Worm (Caenorhabditis elegans) whole organism, L3 larva: ENCODE data around the gene thoc-2.

Source experiments
- R02D3.7 ChIP-seq: fragments of 150-350 bp; optimal IDR thresholded peaks from 2 replicates; lab custom pipeline; 2014; ENCODE audit warnings: missing biosample characterization, missing genetic modification characterization
- ama-1 ChIP-seq: fragments of 150-350 bp; optimal IDR thresholded peaks from 2 replicates; lab custom pipeline; 2018
- ceh-28 ChIP-seq: fragments of 150-350 bp; optimal IDR thresholded peaks from 2 replicates; lab custom pipeline; 2014; ENCODE audit warnings: missing biosample characterization, missing genetic modification reagents, missing genetic modification characterization
- ceh-9 ChIP-seq: sonication (generic microtip); optimal IDR thresholded peaks from 2 replicates; lab custom pipeline; 2018; ENCODE audit warnings: missing biosample characterization, missing genetic modification characterization
- daf-12 ChIP-seq: fragments of 150-350 bp; optimal IDR thresholded peaks from 2 replicates; lab custom pipeline; 2014; ENCODE audit warnings: missing biosample characterization, missing genetic modification reagents, missing genetic modification characterization
- egl-27 ChIP-seq: sonication (generic microtip); optimal IDR thresholded peaks from 4 replicates; lab custom pipeline; 2017; ENCODE audit warnings: missing biosample characterization, missing genetic modification reagents, missing genetic modification characterization
- elt-1 ChIP-seq: fragments of 150-350 bp; optimal IDR thresholded peaks from 2 replicates; lab custom pipeline; 2014; ENCODE audit warnings: missing biosample characterization, missing genetic modification characterization
- elt-2 ChIP-seq: sonication (generic microtip); optimal IDR thresholded peaks from 2 replicates; lab custom pipeline; 2016; ENCODE audit warnings: missing genetic modification reagents, mild to moderate bottlenecking, missing genetic modification characterization, missing compliant biosample characterization
- elt-3 ChIP-seq, 3 experiments: fragments of 150-350 bp in 1 of 3; sonication (generic microtip) in 2 of 3; optimal IDR thresholded peaks; 2 replicates in 2 of 3; 4 replicates in 1 of 3; lab custom pipeline; 2014 to 2017; ENCODE audit warnings: missing biosample characterization in 3 of 3, missing genetic modification characterization in 3 of 3
- eor-1 ChIP-seq, 2 experiments: fragments of 150-350 bp; optimal IDR thresholded peaks; 2 replicates each; lab custom pipeline; 2014 to 2018; ENCODE audit warnings: missing biosample characterization in 2 of 2, missing genetic modification characterization in 2 of 2
- fkh-10 ChIP-seq: sonication (generic microtip); optimal IDR thresholded peaks from 2 replicates; lab custom pipeline; 2017; ENCODE audit warnings: missing biosample characterization, missing genetic modification reagents, missing genetic modification characterization
- fkh-2 ChIP-seq: fragments of 150-350 bp; optimal IDR thresholded peaks from 2 replicates; lab custom pipeline; 2014; ENCODE audit warnings: missing biosample characterization, missing genetic modification reagents, missing genetic modification characterization
- fos-1 ChIP-seq: fragments of 150-350 bp; optimal IDR thresholded peaks from 2 replicates; lab custom pipeline; 2014; ENCODE audit warnings: missing biosample characterization, missing genetic modification characterization
- lin-15B ChIP-seq: fragments of 150-350 bp; optimal IDR thresholded peaks from 2 replicates; lab custom pipeline; 2014; ENCODE audit warnings: missing biosample characterization, missing genetic modification characterization
- lsy-12 ChIP-seq: sonication (generic microtip); optimal IDR thresholded peaks from 2 replicates; lab custom pipeline; 2016; ENCODE audit warnings: mild to moderate bottlenecking, missing genetic modification characterization, missing compliant biosample characterization
- mdl-1 ChIP-seq: fragments of 150-350 bp; optimal IDR thresholded peaks from 2 replicates; lab custom pipeline; 2014; ENCODE audit warnings: missing biosample characterization, missing genetic modification characterization
- mml-1 ChIP-seq: fragments of 150-350 bp; sonication (generic microtip); optimal IDR thresholded peaks from 3 replicates; lab custom pipeline; 2014; ENCODE audit warnings: missing biosample characterization, missing genetic modification characterization
- nfya-1 ChIP-seq: sonication (generic microtip); optimal IDR thresholded peaks from 2 replicates; lab custom pipeline; 2017; ENCODE audit warnings: missing genetic modification characterization, mild to moderate bottlenecking, missing compliant biosample characterization, antibody characterized with exemption, moderate library complexity; ENCODE audit not compliant: insufficient read depth
- nhr-12 ChIP-seq: fragments of 150-350 bp; optimal IDR thresholded peaks from 2 replicates; lab custom pipeline; 2014; ENCODE audit warnings: missing biosample characterization, missing genetic modification characterization
- nhr-23 ChIP-seq: fragments of 150-350 bp; optimal IDR thresholded peaks from 2 replicates; lab custom pipeline; 2014; ENCODE audit warnings: missing biosample characterization, missing genetic modification reagents, missing genetic modification characterization
- nhr-237 ChIP-seq: fragments of 150-350 bp; optimal IDR thresholded peaks from 2 replicates; lab custom pipeline; 2014; ENCODE audit warnings: missing biosample characterization, missing genetic modification characterization
- nhr-25 ChIP-seq: sonication (generic microtip); optimal IDR thresholded peaks from 2 replicates; lab custom pipeline; 2017; ENCODE audit warnings: missing biosample characterization, missing genetic modification characterization
- nhr-28 ChIP-seq: fragments of 150-350 bp; optimal IDR thresholded peaks from 2 replicates; lab custom pipeline; 2014; ENCODE audit warnings: missing biosample characterization, missing genetic modification characterization
- nhr-43 ChIP-seq: sonication (generic microtip); optimal IDR thresholded peaks from 2 replicates; lab custom pipeline; 2016; ENCODE audit warnings: mild to moderate bottlenecking, missing genetic modification characterization, missing compliant biosample characterization; ENCODE audit not compliant: poor library complexity, severe bottlenecking
- nhr-67 ChIP-seq: fragments of 150-350 bp; optimal IDR thresholded peaks from 2 replicates; lab custom pipeline; 2014; ENCODE audit warnings: missing biosample characterization, missing genetic modification characterization
- nhr-76 ChIP-seq: fragments of 150-350 bp; sonication (generic microtip); optimal IDR thresholded peaks from 5 replicates; lab custom pipeline; 2014; ENCODE audit warnings: missing biosample characterization, missing genetic modification characterization
- nhr-77 ChIP-seq: fragments of 150-350 bp; optimal IDR thresholded peaks from 2 replicates; lab custom pipeline; 2014; ENCODE audit warnings: missing biosample characterization, missing genetic modification characterization
- pha-4 ChIP-seq: fragments of 150-350 bp; optimal IDR thresholded peaks from 2 replicates; lab custom pipeline; 2014; ENCODE audit warnings: missing biosample characterization, missing genetic modification reagents, missing genetic modification characterization
- pqm-1 ChIP-seq: fragments of 150-350 bp; optimal IDR thresholded peaks from 2 replicates; lab custom pipeline; 2017; ENCODE audit warnings: missing biosample characterization, missing genetic modification characterization, inconsistent platforms
- skn-1 ChIP-seq: fragments of 150-350 bp; optimal IDR thresholded peaks from 2 replicates; lab custom pipeline; 2014; ENCODE audit warnings: missing biosample characterization, missing genetic modification characterization
- unc-39 ChIP-seq: sonication (generic microtip); optimal IDR thresholded peaks from 4 replicates; lab custom pipeline; 2017; ENCODE audit warnings: missing biosample characterization, missing genetic modification characterization
- zag-1 ChIP-seq: fragments of 150-350 bp; optimal IDR thresholded peaks from 2 replicates; lab custom pipeline; 2014; ENCODE audit warnings: missing biosample characterization, missing genetic modification characterization
- ztf-11 ChIP-seq: fragments of 150-350 bp; optimal IDR thresholded peaks from 2 replicates; lab custom pipeline; 2014; ENCODE audit warnings: missing biosample characterization, missing genetic modification characterization
- ztf-4 ChIP-seq: fragments of 150-350 bp; optimal IDR thresholded peaks from 2 replicates; lab custom pipeline; 2014; ENCODE audit warnings: missing biosample characterization, missing genetic modification characterization

The thoc-2 gene

DNA sequence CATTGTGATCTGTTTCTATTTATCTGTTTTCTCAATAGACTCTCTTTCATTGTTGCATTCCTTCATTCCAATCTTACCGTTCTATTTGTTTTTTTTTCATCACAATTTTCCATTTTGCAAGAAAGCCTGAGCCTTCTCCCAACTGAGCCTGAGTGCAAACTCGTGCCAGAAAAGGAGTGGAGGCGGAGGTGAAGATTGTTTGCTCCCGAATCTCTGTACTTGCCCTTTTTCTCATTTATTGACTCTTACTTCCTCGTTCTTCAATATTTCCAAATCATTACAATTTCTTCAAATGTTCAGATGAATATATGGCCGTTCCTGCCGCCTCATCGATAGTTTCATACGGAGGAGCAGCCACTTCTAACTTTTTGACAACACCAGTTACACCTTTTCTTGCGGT, 39.0 kb downstream of the thoc-2 start, which contains the start of gene let-756:
Gene let-756, plus strand, starts transcription at position 301 of the 400 bp plus-strand sequence.
- TF ChIP-seq daf-12 (tag; lab: Kevin White, UChicago) (no peak), nhr-43 (tag; lab: Kevin White, UChicago) (no peak), nhr-76 (tag; lab: Kevin White, UChicago) (no peak), elt-1 (tag; lab: Kevin White, UChicago) (no peak), fkh-2 (no peak), fos-1 (tag; lab: Kevin White, UChicago) (no peak), nfya-1 (no peak), zag-1 (tag; lab: Kevin White, UChicago) (no peak), lin-15B (no peak), ceh-9 (no peak), nhr-12 (no peak), ceh-28 (tag; lab: Kevin White, UChicago) (no peak), unc-39 (tag; lab: Kevin White, UChicago) (no peak)

DNA sequence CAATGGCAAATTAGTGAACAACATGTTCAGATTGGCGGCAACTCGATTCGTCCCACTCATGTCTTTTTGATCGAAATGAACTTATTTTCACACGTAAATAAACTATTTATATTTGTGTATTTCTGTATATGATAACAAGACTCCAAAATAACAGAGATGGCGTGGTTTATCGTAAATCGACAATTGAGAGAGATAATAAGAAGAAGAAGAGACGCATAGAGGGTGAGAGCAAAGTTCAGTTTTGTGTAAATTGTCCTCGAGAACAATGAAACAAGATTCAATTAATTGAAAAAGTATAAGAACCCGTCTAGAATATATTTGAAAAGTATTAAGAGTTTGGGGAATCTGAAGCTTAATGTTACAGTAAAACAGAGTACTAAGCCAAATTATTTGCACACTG, 43.6 kb downstream of the thoc-2 start:
- TF ChIP-seq ztf-4 (tag; lab: Kevin White, UChicago) = no peak
- peak; percentile 12 for TF ChIP-seq R02D3.7 (tag; lab: Kevin White, UChicago)
- peak; percentile 69 for TF ChIP-seq pqm-1 (tag; lab: Kevin White, UChicago)
- TF ChIP-seq elt-2 (tag; lab: Kevin White, UChicago) = peak; percentile 26
- no peak for TF ChIP-seq ama-1 (lab: Kevin White, UChicago)
- TF ChIP-seq nhr-25 = peak; percentile 3
- TF ChIP-seq lin-15B = peak; percentile 2

DNA sequence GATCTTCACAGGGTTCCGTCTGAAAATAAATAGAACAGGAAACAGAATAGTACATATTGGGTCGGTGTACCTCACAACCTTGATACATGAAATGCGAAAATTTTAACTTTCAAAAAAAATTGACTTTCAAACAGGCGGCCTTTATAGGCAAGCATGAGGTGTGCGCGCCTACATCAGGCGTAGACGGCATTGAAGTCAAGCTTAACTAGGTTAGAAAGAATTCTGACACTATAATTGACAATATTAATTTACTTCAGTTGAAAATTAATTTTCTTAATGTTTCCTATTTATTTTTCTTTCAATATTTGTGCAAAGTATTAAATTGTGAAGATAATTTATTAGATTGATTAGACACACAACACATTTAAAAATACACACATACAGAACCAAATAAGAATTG, 44.1 kb downstream of the thoc-2 start, which contains the start of gene C05D11.5:
Gene C05D11.5, minus strand, starts transcription at position 101 of the 400 bp plus-strand sequence.
- no peak for TF ChIP-seq nhr-76 (tag; lab: Kevin White, UChicago)
- no peak for TF ChIP-seq eor-1 (tag; optimal IDR thresholded peaks at IDR 0.05; lab: Kevin White, UChicago)

DNA sequence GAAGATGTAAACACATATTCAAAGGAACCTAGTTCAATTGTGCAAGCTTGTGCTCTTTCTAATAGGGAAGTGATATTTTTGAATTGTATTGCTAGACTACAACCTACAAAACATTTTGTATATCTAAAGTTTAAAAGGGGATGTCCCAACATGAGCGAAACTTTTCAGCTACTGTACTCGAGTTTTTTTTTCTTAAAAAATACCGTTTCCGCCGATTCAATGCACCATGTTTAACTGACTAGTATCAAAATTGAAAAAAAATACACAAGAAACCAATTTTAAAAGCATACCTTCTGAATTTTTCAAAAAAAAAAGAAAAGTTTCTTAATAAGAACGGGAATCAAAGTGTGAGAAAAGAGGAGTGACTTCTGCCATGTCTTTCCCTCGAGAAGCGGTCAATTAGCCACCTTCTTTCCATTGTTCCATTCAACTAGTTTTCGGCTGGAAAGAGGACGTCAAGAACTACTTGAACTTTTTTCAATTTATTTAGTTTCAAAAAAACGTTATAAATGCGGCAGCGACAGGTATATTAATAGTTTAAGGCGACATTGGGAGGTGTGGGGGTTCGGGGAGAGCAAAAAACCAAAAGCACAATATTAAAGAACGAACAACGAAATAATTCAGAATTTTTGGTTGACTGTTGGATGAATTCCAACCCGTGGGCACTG, 47.6 kb downstream of the thoc-2 start, which contains the start of gene nas-4:
Gene nas-4, minus strand, starts transcription at position 351 of the 668 bp plus-strand sequence.
- TF ChIP-seq lin-15B (no peak), elt-3 (tag; optimal IDR thresholded peaks at IDR 0.05; lab: Kevin White, UChicago) (no peak), lsy-12 (tag; lab: Kevin White, UChicago) (peak; percentile 31), nhr-67 (tag; lab: Kevin White, UChicago) (no peak), elt-2 (tag; lab: Kevin White, UChicago) (peak; percentile 41), nhr-28 (tag; lab: Kevin White, UChicago) (no peak), unc-39 (tag; lab: Kevin White, UChicago) (no peak), skn-1 (tag; lab: Kevin White, UChicago) (no peak), egl-27 (tag; lab: Kevin White, UChicago) (no peak), ceh-9 (no peak), ama-1 (lab: Kevin White, UChicago) (peak; percentile 41), fos-1 (tag; lab: Kevin White, UChicago) (no peak), nhr-43 (tag; lab: Kevin White, UChicago) (peak; percentile 25), fkh-10 (GFP tag; lab: Kevin White, UChicago) (no peak), nhr-23 (tag; lab: Kevin White, UChicago) (peak; percentile 11), nhr-25 (peak; percentile 35), R02D3.7 (tag; lab: Kevin White, UChicago) (peak; percentile 39), mdl-1 (tag; lab: Kevin White, UChicago) (no peak)

DNA sequence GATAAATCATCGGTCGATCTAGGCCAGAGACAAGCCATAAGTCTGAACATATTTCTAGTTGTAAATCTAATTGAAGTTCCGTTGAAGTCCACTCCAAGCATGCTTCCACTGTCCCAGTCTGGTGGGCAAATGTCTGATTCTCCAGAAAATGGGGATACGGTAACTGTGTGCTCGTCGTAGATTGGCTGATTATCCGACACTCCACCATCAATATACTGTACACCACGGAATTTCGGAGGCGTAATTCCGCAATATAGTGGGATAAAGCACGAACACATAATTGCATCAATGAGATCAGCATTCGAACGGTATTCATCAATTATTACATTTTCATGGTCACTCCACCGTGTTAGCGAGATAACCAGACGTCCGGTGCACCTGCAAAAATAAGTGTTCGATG, 50.4 kb downstream of the thoc-2 start:
- peak; percentile 61 for TF ChIP-seq nhr-25
- no peak for TF ChIP-seq mml-1 (tag; lab: Kevin White, UChicago)
- TF ChIP-seq ama-1 (lab: Kevin White, UChicago) = peak; percentile 59

DNA sequence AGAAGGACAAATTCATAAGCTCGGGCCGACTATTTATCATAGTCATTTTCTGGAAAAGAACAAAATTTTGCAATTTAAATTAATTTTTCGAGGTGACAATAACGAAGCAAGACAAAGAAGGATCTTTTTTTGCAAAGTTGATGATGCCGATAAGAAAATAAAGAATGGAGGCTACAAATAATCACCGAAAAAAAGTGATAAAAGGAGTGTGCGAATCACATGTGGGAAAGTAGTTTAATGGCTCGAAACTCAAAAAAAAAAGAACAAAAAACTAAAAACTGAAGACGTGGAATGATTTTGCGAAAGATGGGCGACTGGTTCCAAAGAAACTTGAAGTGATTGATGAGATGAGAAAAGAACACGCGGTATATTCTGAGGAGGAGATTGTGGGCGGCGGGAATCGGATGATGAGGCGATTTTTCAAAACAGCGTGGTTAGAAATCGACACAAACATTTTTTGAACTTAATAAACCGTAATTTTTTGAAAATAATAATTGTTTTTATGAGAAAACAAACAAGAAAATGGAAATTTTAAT, 51.6 kb downstream of the thoc-2 start, which contains the start of gene atgl-1:
Gene atgl-1, minus strand, starts transcription at position 51 of the 536 bp plus-strand sequence.
- TF ChIP-seq pha-4 (tag; lab: Kevin White, UChicago) = no peak
- TF ChIP-seq zag-1 (tag; lab: Kevin White, UChicago) = no peak
- no peak for TF ChIP-seq ztf-11 (tag; lab: Kevin White, UChicago)
- no peak for TF ChIP-seq nhr-77 (tag; lab: Kevin White, UChicago)
- TF ChIP-seq nhr-76 (tag; lab: Kevin White, UChicago) = no peak
- no peak for TF ChIP-seq fos-1 (tag; lab: Kevin White, UChicago)
- no peak for TF ChIP-seq nhr-23 (tag; lab: Kevin White, UChicago)
- TF ChIP-seq nhr-25 = peak; percentile 24
- no peak for TF ChIP-seq nhr-237
- TF ChIP-seq ama-1 (lab: Kevin White, UChicago) = peak; percentile 17
